Fruit fly (Drosophila melanogaster) whole organism, embryonic: Measurements from ENCODE around the gene His3.3A.

ENCODE experiments used
- Adf1 ChIP-seq: fragments of 200-800 bp; sonication (Bioruptor generic); IDR thresholded peaks from 2 replicates; pipeline ENCODE4 v1.3.6; 2022; ENCODE audit warnings: missing biosample characterization, missing genetic modification characterization
- CG1024 ChIP-seq: fragments of 200-800 bp; sonication (Bioruptor generic); IDR thresholded peaks from 2 replicates; pipeline ENCODE4 v1.3.6; 2022; ENCODE audit warnings: missing biosample characterization, missing genetic modification characterization
- CG10565 ChIP-seq: fragments of 200-800 bp; sonication (Bioruptor generic); optimal IDR thresholded peaks from 3 replicates; lab custom pipeline; 2016; ENCODE audit warnings: missing biosample characterization, mild to moderate bottlenecking, missing genetic modification characterization
- CG11456 ChIP-seq: fragments of 200-800 bp; sonication (Bioruptor generic); IDR thresholded peaks from 3 replicates; pipeline ENCODE4 v1.3.6; 2022; ENCODE audit warnings: missing biosample characterization, missing genetic modification characterization
- CG11504 ChIP-seq: fragments of 200-800 bp; sonication (Bioruptor generic); optimal IDR thresholded peaks from 3 replicates; lab custom pipeline; 2019; ENCODE audit warnings: missing biosample characterization, mild to moderate bottlenecking, missing genetic modification characterization, moderate library complexity
- CG17568 ChIP-seq: fragments of 200-800 bp; sonication (Bioruptor generic); optimal IDR thresholded peaks from 2 replicates; lab custom pipeline; 2018; ENCODE audit warnings: missing biosample characterization, mild to moderate bottlenecking, missing genetic modification characterization, moderate library complexity
- CG18262 ChIP-seq: fragments of 200-800 bp; optimal IDR thresholded peaks from 3 replicates; lab custom pipeline; 2019; ENCODE audit warnings: missing biosample characterization, mild to moderate bottlenecking, missing genetic modification characterization, moderate library complexity
- CG2875 ChIP-seq: fragments of 200-800 bp; sonication (Bioruptor generic); optimal IDR thresholded peaks from 2 replicates; lab custom pipeline; 2017; ENCODE audit warnings: missing biosample characterization, mild to moderate bottlenecking, missing genetic modification characterization, missing genetic modification reagents
- CG30403 ChIP-seq: fragments of 200-800 bp; sonication (Bioruptor generic); optimal IDR thresholded peaks from 3 replicates; lab custom pipeline; 2016; ENCODE audit warnings: missing biosample characterization, missing genetic modification characterization
- CG30431 ChIP-seq: fragments of 200-800 bp; sonication (Bioruptor generic); optimal IDR thresholded peaks from 2 replicates; lab custom pipeline; 2017; ENCODE audit warnings: missing biosample characterization, missing genetic modification characterization
- CG4360 ChIP-seq: fragments of 200-800 bp; sonication (Bioruptor generic); IDR thresholded peaks from 2 replicates; pipeline ENCODE4 v1.3.6; 2022; ENCODE audit warnings: missing biosample characterization, missing genetic modification characterization
- CG4707 ChIP-seq: fragments of 200-800 bp; sonication (Bioruptor generic); optimal IDR thresholded peaks from 2 replicates; lab custom pipeline; 2018; ENCODE audit warnings: missing biosample characterization, mild to moderate bottlenecking, missing genetic modification characterization, moderate library complexity
- CG5180 ChIP-seq: fragments of 200-800 bp; sonication (Bioruptor generic); optimal IDR thresholded peaks from 3 replicates; lab custom pipeline; 2017; ENCODE audit warnings: missing biosample characterization, missing genetic modification characterization, mild to moderate bottlenecking, moderate library complexity, missing genetic modification reagents
- CG5953 ChIP-seq: fragments of 200-800 bp; sonication (Bioruptor generic); IDR thresholded peaks from 2 replicates; pipeline ENCODE4 v1.3.6; 2022; ENCODE audit warnings: missing biosample characterization, missing genetic modification characterization
- CG8290 ChIP-seq, 3 experiments: fragments of 200-800 bp; sonication (Bioruptor generic); optimal IDR thresholded peaks; 2 replicates each; lab custom pipeline; 2016 to 2019; ENCODE audit warnings: missing biosample characterization in 3 of 3, missing genetic modification characterization in 3 of 3, mild to moderate bottlenecking in 2 of 3, moderate library complexity in 1 of 3
- Camta ChIP-seq: fragments of 200-800 bp; sonication (Bioruptor generic); optimal IDR thresholded peaks from 2 replicates; lab custom pipeline; 2016; ENCODE audit warnings: missing biosample characterization, missing genetic modification characterization
- Dad ChIP-seq: fragments of 200-800 bp; sonication (Bioruptor generic); optimal IDR thresholded peaks from 3 replicates; lab custom pipeline; 2016; ENCODE audit warnings: missing biosample characterization, missing genetic modification characterization
- Fer3 ChIP-seq: fragments of 200-800 bp; sonication (Bioruptor generic); optimal IDR thresholded peaks from 2 replicates; lab custom pipeline; 2018; ENCODE audit warnings: missing biosample characterization, mild to moderate bottlenecking, missing genetic modification characterization, moderate library complexity
- HLH54F ChIP-seq: fragments of 200-800 bp; sonication (Bioruptor generic); optimal IDR thresholded peaks from 3 replicates; lab custom pipeline; 2016; ENCODE audit warnings: missing biosample characterization, missing genetic modification characterization
- Hmx ChIP-seq: fragments of 200-800 bp; sonication (Bioruptor generic); optimal IDR thresholded peaks from 2 replicates; lab custom pipeline; 2016; ENCODE audit warnings: missing biosample characterization, missing genetic modification characterization
- Lhr ChIP-seq: fragments of 200-800 bp; sonication (Bioruptor generic); optimal IDR thresholded peaks from 3 replicates; lab custom pipeline; 2017; ENCODE audit warnings: mild to moderate bottlenecking, missing biosample characterization, missing genetic modification reagents, missing genetic modification characterization
- Mad ChIP-seq: fragments of 200-800 bp; sonication (Bioruptor generic); optimal IDR thresholded peaks from 2 replicates; lab custom pipeline; 2016; ENCODE audit warnings: missing biosample characterization, missing genetic modification characterization
- NC2β ChIP-seq: fragments of 200-800 bp; sonication (Bioruptor generic); optimal IDR thresholded peaks from 2 replicates; lab custom pipeline; 2016; ENCODE audit warnings: missing biosample characterization, missing genetic modification characterization
- Neu2 ChIP-seq: fragments of 200-800 bp; sonication (Bioruptor generic); optimal IDR thresholded peaks from 3 replicates; lab custom pipeline; 2016; ENCODE audit warnings: missing biosample characterization, missing genetic modification characterization, borderline replicate concordance
- NfI ChIP-seq: fragments of 200-800 bp; sonication (Bioruptor generic); optimal IDR thresholded peaks from 3 replicates; lab custom pipeline; 2018; ENCODE audit warnings: missing biosample characterization, mild to moderate bottlenecking, missing genetic modification characterization, moderate library complexity
- Optix ChIP-seq: fragments of 200-800 bp; sonication (Bioruptor generic); IDR thresholded peaks from 3 replicates; pipeline ENCODE4 v1.3.6; 2022; ENCODE audit warnings: missing biosample characterization, missing genetic modification characterization
- PHDP ChIP-seq: fragments of 200-800 bp; sonication (Bioruptor generic); optimal IDR thresholded peaks from 3 replicates; lab custom pipeline; 2018; ENCODE audit warnings: missing biosample characterization, mild to moderate bottlenecking, missing genetic modification characterization, moderate library complexity
- Pdp1 ChIP-seq, 2 experiments: fragments of 200-800 bp; sonication (Bioruptor generic); optimal IDR thresholded peaks; 3 replicates each; lab custom pipeline; 2016; ENCODE audit warnings: missing biosample characterization in 2 of 2, missing genetic modification characterization in 2 of 2, mild to moderate bottlenecking in 1 of 2, moderate library complexity in 1 of 2
- Sox102F ChIP-seq: fragments of 200-800 bp; sonication (Bioruptor generic); optimal IDR thresholded peaks from 2 replicates; lab custom pipeline; 2018; ENCODE audit warnings: missing biosample characterization, mild to moderate bottlenecking, missing genetic modification characterization, moderate library complexity
- Sry-β ChIP-seq: fragments of 200-800 bp; sonication (Bioruptor generic); optimal IDR thresholded peaks from 2 replicates; lab custom pipeline; 2018; ENCODE audit warnings: missing biosample characterization, mild to moderate bottlenecking, missing genetic modification characterization, moderate library complexity
- Sry-δ ChIP-seq: fragments of 200-800 bp; sonication (Bioruptor generic); optimal IDR thresholded peaks from 2 replicates; lab custom pipeline; 2016; ENCODE audit warnings: missing biosample characterization, missing genetic modification characterization
- bsh ChIP-seq, 2 experiments: fragments of 200-800 bp; sonication (Bioruptor generic); optimal IDR thresholded peaks; 2 replicates each; lab custom pipeline; 2017 to 2018; ENCODE audit warnings: mild to moderate bottlenecking in 2 of 2, missing biosample characterization in 2 of 2, missing genetic modification characterization in 2 of 2, moderate library complexity in 1 of 2
- dm ChIP-seq: fragments of 200-800 bp; sonication (Bioruptor generic); optimal IDR thresholded peaks from 3 replicates; lab custom pipeline; 2016; ENCODE audit warnings: missing biosample characterization, missing genetic modification characterization
- dmrt11E ChIP-seq: fragments of 200-800 bp; sonication (Bioruptor generic); optimal IDR thresholded peaks from 3 replicates; lab custom pipeline; 2018; ENCODE audit warnings: missing biosample characterization, mild to moderate bottlenecking, missing genetic modification characterization, moderate library complexity
- eve ChIP-seq, 2 experiments: fragments of >200 bp; optimal IDR thresholded peaks; 2 replicates each; lab custom pipeline; 2017; ENCODE audit warnings: missing biosample characterization in 2 of 2, missing genetic modification characterization in 2 of 2
- insv ChIP-seq, 2 experiments: fragments of 200-800 bp; sonication (Bioruptor generic); optimal IDR thresholded peaks; 3 replicates each; lab custom pipeline; 2016 to 2018; ENCODE audit warnings: missing biosample characterization in 2 of 2, missing genetic modification characterization in 2 of 2
- jigr1 ChIP-seq: fragments of 200-800 bp; sonication (Bioruptor generic); IDR thresholded peaks from 3 replicates; pipeline ENCODE4 v1.3.6; 2022; ENCODE audit warnings: missing biosample characterization, missing genetic modification characterization
- lilli ChIP-seq: fragments of 200-800 bp; sonication (Bioruptor generic); optimal IDR thresholded peaks from 3 replicates; lab custom pipeline; 2016; ENCODE audit warnings: missing biosample characterization, missing genetic modification characterization
- lmd ChIP-seq: fragments of 200-800 bp; sonication (Bioruptor generic); IDR thresholded peaks from 2 replicates; pipeline ENCODE4 v1.3.6; 2022; ENCODE audit warnings: missing biosample characterization, missing genetic modification characterization
- pan ChIP-seq, 4 experiments: fragments of >200 bp in 3 of 4; fragments of 200-800 bp in 1 of 4; sonication (Bioruptor generic) in 1 of 4; optimal IDR thresholded peaks in 3 of 4; IDR thresholded peaks in 1 of 4; 2 replicates each; pipeline versions ENCODE4 v1.3.6 to Lab custom; 2017 to 2022; ENCODE audit warnings: missing biosample characterization in 2 of 4, missing genetic modification characterization in 2 of 4, mixed read lengths in 1 of 4
- salm ChIP-seq: fragments of 200-800 bp; sonication (Bioruptor generic); optimal IDR thresholded peaks from 2 replicates; lab custom pipeline; 2018; ENCODE audit warnings: missing biosample characterization, mild to moderate bottlenecking, missing genetic modification characterization
- sna ChIP-seq: fragments of 200-800 bp; sonication (Bioruptor generic); IDR thresholded peaks from 2 replicates; pipeline ENCODE4 v1.3.6; 2022; ENCODE audit warnings: missing biosample characterization, missing genetic modification characterization; ENCODE audit not compliant: partially characterized antibody
- tgo ChIP-seq: fragments of 200-800 bp; sonication (Bioruptor generic); IDR thresholded peaks from 3 replicates; pipeline ENCODE4 v1.3.6; 2022; ENCODE audit warnings: missing biosample characterization, missing genetic modification characterization
- tin ChIP-seq: fragments of 200-800 bp; sonication (Bioruptor generic); optimal IDR thresholded peaks from 3 replicates; lab custom pipeline; 2016; ENCODE audit warnings: missing biosample characterization, missing genetic modification characterization
- twi ChIP-seq: fragments of 200-800 bp; optimal IDR thresholded peaks from 2 replicates; lab custom pipeline; 2019; ENCODE audit warnings: missing biosample characterization, mild to moderate bottlenecking, missing genetic modification characterization, moderate library complexity
- unpg ChIP-seq: fragments of 200-800 bp; sonication (Bioruptor generic); optimal IDR thresholded peaks from 3 replicates; lab custom pipeline; 2018; ENCODE audit warnings: missing biosample characterization, mild to moderate bottlenecking, missing genetic modification characterization, moderate library complexity
- vnd ChIP-seq: fragments of 200-800 bp; sonication (Bioruptor generic); IDR thresholded peaks from 3 replicates; pipeline ENCODE4 v1.3.6; 2022; ENCODE audit warnings: missing biosample characterization, missing genetic modification characterization; ENCODE audit not compliant: partially characterized antibody
- zfh1 ChIP-seq: fragments of 200-800 bp; sonication (Bioruptor generic); IDR thresholded peaks from 3 replicates; pipeline ENCODE4 v1.3.6; 2022; ENCODE audit warnings: missing biosample characterization, missing genetic modification characterization

His3.3A gene

dm6 chr2L:5052367-5052914 lies 2.4 kb upstream of the His3.3A start, which contains the start of gene senju (continued):
- TF ChIP-seq Dad (GFP tag; lab: Kevin White, UChicago) (peak; percentile 88), zfh1 (GFP tag; lab: Robert Waterston, UW) (peak; percentile 83; the same call in 2 of the 3 replicates), lilli (GFP tag; lab: Kevin White, UChicago) (peak; percentile 94), NC2β (GFP tag; lab: Kevin White, UChicago) (peak; percentile 82), CG4360 (GFP tag; lab: Robert Waterston, UW) (peak; percentile 51; the same call in 1 of the 2 replicates), PHDP (tag; lab: Kevin White, UChicago) (peak; percentile 87), dm (GFP tag; lab: Kevin White, UChicago) (peak; percentile 95), Optix (GFP tag; lab: Robert Waterston, UW) (peak; percentile 81), CG17568 (GFP tag; lab: Kevin White, UChicago) (peak; percentile 61), CG11456 (GFP tag; lab: Robert Waterston, UW) (peak; percentile 90), CG10565 (GFP tag; lab: Kevin White, UChicago) (no peak), CG30431 (GFP tag; lab: Kevin White, UChicago) (peak; percentile 72), insv (GFP tag; optimal IDR thresholded peaks at IDR 0.05; lab: Kevin White, UChicago) (peak in 1 of 2 experiments; percentile 64), Pdp1 (GFP tag; optimal IDR thresholded peaks at IDR 0.05; lab: Kevin White, UChicago) (peak; percentile 79 to 80), CG2875 (peak; percentile 80), dmrt11E (tag; lab: Kevin White, UChicago) (peak; percentile 69), CG5953 (GFP tag; lab: Robert Waterston, UW) (peak; percentile 62; the same call in 1 of the 2 replicates), lmd (GFP tag; lab: Robert Waterston, UW) (peak; percentile 86), Sry-δ (peak; percentile 45), eve (GFP tag; optimal IDR thresholded peaks at IDR 0.05; lab: Kevin White, UChicago) (no peak), Mad (GFP tag; lab: Kevin White, UChicago) (peak; percentile 83), CG5180 (GFP tag; lab: Kevin White, UChicago) (peak; percentile 62), Lhr (peak; percentile 63), vnd (GFP tag; lab: Robert Waterston, UW) (peak; percentile 23; the same call in 1 of the 3 replicates), bsh (GFP tag; optimal IDR thresholded peaks at IDR 0.05; lab: Kevin White, UChicago) (peak; percentile 72 to 82), CG11504 (tag; lab: Kevin White, UChicago) (peak; percentile 76), salm (peak; percentile 47), NfI (GFP tag; lab: Kevin White, UChicago) (peak; percentile 79), sna (GFP tag; lab: Robert Waterston, UW) (no peak), CG30403 (GFP tag; lab: Kevin White, UChicago) (peak; percentile 90), Camta (GFP tag; lab: Kevin White, UChicago) (peak; percentile 77), pan (optimal IDR thresholded peaks at IDR 0.05; lab: Kevin White, UChicago) (no peak), pan (GFP tag; optimal IDR thresholded peaks at IDR 0.05 in 1 of 2, IDR thresholded peaks at IDR 0.05 in 1 of 2) (peak in 1 of 2 experiments; percentile 90), HLH54F (GFP tag; lab: Kevin White, UChicago) (peak; percentile 81), Sox102F (GFP tag; lab: Kevin White, UChicago) (peak; percentile 80), Hmx (GFP tag; lab: Kevin White, UChicago) (peak; percentile 53), CG1024 (GFP tag; lab: Robert Waterston, UW) (peak; percentile 68), Sry-β (GFP tag; lab: Kevin White, UChicago) (no peak), tin (GFP tag; lab: Kevin White, UChicago) (peak; percentile 84), Neu2 (GFP tag; lab: Kevin White, UChicago) (no peak), CG8290 (GFP tag; optimal IDR thresholded peaks at IDR 0.05; lab: Kevin White, UChicago) (peak; percentile 72), CG8290 (tag; optimal IDR thresholded peaks at IDR 0.05; lab: Kevin White, UChicago) (peak; percentile 33 to 91), tgo (GFP tag; lab: Robert Waterston, UW) (peak; percentile 82), CG4707 (GFP tag; lab: Kevin White, UChicago) (peak; percentile 65), Adf1 (GFP tag; lab: Robert Waterston, UW) (peak; percentile 62), twi (tag; lab: Kevin White, UChicago) (peak; percentile 48), jigr1 (GFP tag; lab: Robert Waterston, UW) (peak; percentile 47; the same call in 1 of the 3 replicates), CG18262 (tag; lab: Kevin White, UChicago) (peak; percentile 78), Fer3 (tag; lab: Kevin White, UChicago) (peak; percentile 74), unpg (GFP tag; lab: Kevin White, UChicago) (peak; percentile 80)
